Worm (Caenorhabditis elegans) whole organism, L1 larva: Measurements from ENCODE around the gene F42F12.4.

Experiments used
- ceh-82 ChIP-seq, 3 experiments: fragments of 150-350 bp in 1 of 3; sonication (generic microtip) in 2 of 3; optimal IDR thresholded peaks; 2 replicates each; lab custom pipeline; 2014 to 2017; ENCODE audit warnings: missing biosample characterization in 3 of 3, missing genetic modification characterization in 3 of 3
- efl-3 ChIP-seq: fragments of 200-800 bp; sonication (Bioruptor generic); optimal IDR thresholded peaks from 2 replicates; lab custom pipeline; 2018; ENCODE audit warnings: mild to moderate bottlenecking, missing genetic modification characterization, missing compliant biosample characterization
- fkh-10 ChIP-seq: sonication (generic microtip); optimal IDR thresholded peaks from 2 replicates; lab custom pipeline; 2017; ENCODE audit warnings: missing biosample characterization, missing genetic modification reagents, missing genetic modification characterization
- fos-1 ChIP-seq: fragments of 150-350 bp; optimal IDR thresholded peaks from 2 replicates; lab custom pipeline; 2014; ENCODE audit warnings: missing biosample characterization, missing genetic modification characterization
- nhr-77 ChIP-seq: fragments of 150-350 bp; optimal IDR thresholded peaks from 2 replicates; lab custom pipeline; 2014; ENCODE audit warnings: missing biosample characterization, missing genetic modification characterization
- pqm-1 ChIP-seq: sonication (generic microtip); optimal IDR thresholded peaks from 3 replicates; lab custom pipeline; 2017; ENCODE audit warnings: missing biosample characterization, missing genetic modification characterization
- snpc-4 ChIP-seq: fragments of 150-350 bp; optimal IDR thresholded peaks from 2 replicates; lab custom pipeline; 2014; ENCODE audit warnings: missing biosample characterization, missing genetic modification characterization
- snu-23 ChIP-seq: sonication (generic microtip); optimal IDR thresholded peaks from 2 replicates; lab custom pipeline; 2016; ENCODE audit warnings: missing genetic modification characterization, missing compliant biosample characterization
- zag-1 ChIP-seq: fragments of 150-350 bp; optimal IDR thresholded peaks from 2 replicates; lab custom pipeline; 2014; ENCODE audit warnings: missing biosample characterization, missing genetic modification characterization

DNA sequence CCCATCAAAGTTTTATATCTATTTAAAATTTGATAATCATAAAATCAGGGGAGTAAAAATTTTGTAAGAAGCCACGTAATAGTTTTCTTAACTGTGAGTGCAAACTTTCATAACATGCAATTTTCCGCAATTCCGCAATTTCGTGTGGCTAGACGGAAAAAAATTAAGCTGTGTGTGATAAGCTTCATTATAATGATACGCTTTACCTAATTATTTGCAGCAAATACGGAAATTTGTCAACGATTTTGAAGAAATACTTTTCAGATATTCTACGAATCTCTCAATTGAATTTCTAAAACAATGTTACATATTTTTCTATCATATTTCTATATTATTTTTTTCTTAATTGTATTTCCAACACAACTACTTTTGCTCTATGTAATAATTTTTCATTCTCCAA is 21.0 kb downstream of the F42F12.4 start, which contains the start of gene srd-46:
- TF ChIP-seq fkh-10 (no peak), pqm-1 (tag; lab: Kevin White, UChicago) (no peak), nhr-77 (tag; lab: Kevin White, UChicago) (no peak), snu-23 (GFP tag; lab: Kevin White, UChicago) (no peak), zag-1 (tag; lab: Kevin White, UChicago) (no peak), efl-3 (GFP tag; lab: Kevin White, UChicago) (no peak), fos-1 (no peak), snpc-4 (tag; lab: Kevin White, UChicago) (no peak), ceh-82 (tag; optimal IDR thresholded peaks at IDR 0.05; lab: Kevin White, UChicago) (no peak)
